Fruit fly (Drosophila melanogaster): ENCODE data around the gene CG13445.

Gene CG13445

DNA sequence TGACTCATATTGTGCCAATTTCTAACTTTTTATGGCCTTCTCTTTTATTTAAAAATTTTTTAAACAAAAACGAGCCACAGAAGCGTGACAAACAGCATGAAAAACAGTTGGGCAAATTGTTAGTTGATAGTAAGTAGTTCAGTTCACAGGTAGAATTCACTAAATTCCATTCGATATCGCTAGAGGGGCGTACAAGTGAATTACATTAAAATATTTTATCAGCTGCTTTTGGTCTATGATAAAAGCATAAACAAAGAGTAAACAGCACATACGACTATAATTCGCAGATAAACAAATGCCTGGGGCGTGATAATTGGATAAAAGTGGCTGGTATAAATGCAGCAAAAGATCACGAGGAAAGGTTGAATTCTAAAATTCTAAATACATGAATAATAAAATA is 4.7 kb downstream of the CG13445 start (continued):
- TF ChIP-seq CG15514 (GFP tag; optimal IDR thresholded peaks at IDR 0.05) (peak; percentile 68), CG15011 (GFP tag; optimal IDR thresholded peaks at IDR 0.05) (peak; percentile 48), CG12769 (tag; optimal IDR thresholded peaks at IDR 0.05) (peak; percentile 32), schlank (tag; optimal IDR thresholded peaks at IDR 0.05) (peak; percentile 12), CG1233 (GFP tag; optimal IDR thresholded peaks at IDR 0.05) (peak; percentile 37), scrt (GFP tag; optimal IDR thresholded peaks at IDR 0.05) (peak; percentile 63), CG12659 (GFP tag; optimal IDR thresholded peaks at IDR 0.05) (peak; percentile 27), cwo (GFP tag; optimal IDR thresholded peaks at IDR 0.05) (peak; percentile 61), CG14441 (GFP tag; IDR thresholded peaks at IDR 0.05) (peak; percentile 35; the same call in 1 of the 2 replicates), Fer1 (GFP tag; optimal IDR thresholded peaks at IDR 0.05) (peak; percentile 70), usp (GFP tag; optimal IDR thresholded peaks at IDR 0.05) (no peak), Jarid2 (GFP tag; optimal IDR thresholded peaks at IDR 0.05) (no peak), CG17328 (GFP tag; IDR thresholded peaks at IDR 0.05) (no peak), CG2129 (GFP tag; IDR thresholded peaks at IDR 0.05; ENCODE audit: partially characterized antibody) (no peak), disco-r (GFP tag; optimal IDR thresholded peaks at IDR 0.05) (no peak), Usf (GFP tag; optimal IDR thresholded peaks at IDR 0.05) (no peak), CG2678 (tag; optimal IDR thresholded peaks at IDR 0.05) (peak; percentile 64), CG13894 (tag; optimal IDR thresholded peaks at IDR 0.05) (peak; percentile 56), nau (GFP tag; optimal IDR thresholded peaks at IDR 0.05) (peak; percentile 55), sug (tag; optimal IDR thresholded peaks at IDR 0.05) (peak; percentile 45), Oli (tag; optimal IDR thresholded peaks at IDR 0.05) (no peak), Fer3 (tag; optimal IDR thresholded peaks at IDR 0.05) (peak; percentile 53), CG4328 (GFP tag; optimal IDR thresholded peaks at IDR 0.05) (peak; percentile 16), sd (tag; optimal IDR thresholded peaks at IDR 0.05) (peak; percentile 85), CG34422 (GFP tag; IDR thresholded peaks at IDR 0.05) (no peak), CG30403 (GFP tag; optimal IDR thresholded peaks at IDR 0.05) (no peak), wek (GFP tag; optimal IDR thresholded peaks at IDR 0.05) (peak; percentile 48), MTF-1 (GFP tag; optimal IDR thresholded peaks at IDR 0.05; ENCODE audit: borderline replicate concordance) (peak; percentile 4), grau (tag; optimal IDR thresholded peaks at IDR 0.05) (peak; percentile 8), CG17568 (GFP tag; optimal IDR thresholded peaks at IDR 0.05) (peak; percentile 34), Nf-YC (tag; optimal IDR thresholded peaks at IDR 0.05) (peak; percentile 23), CG15269 (tag; optimal IDR thresholded peaks at IDR 0.05) (peak; percentile 49), CG18619 (GFP tag; optimal IDR thresholded peaks at IDR 0.05) (peak; percentile 0), CG7987 (GFP tag; optimal IDR thresholded peaks at IDR 0.05) (peak; percentile 37), zfh1 (GFP tag; IDR thresholded peaks at IDR 0.05) (0 out of 3 replicates have a peak, but pooled peaks have one; percentile 5), CG8478 (optimal IDR thresholded peaks at IDR 0.05) (no peak), nom (GFP tag; optimal IDR thresholded peaks at IDR 0.05) (no peak), CG34376 (GFP tag; optimal IDR thresholded peaks at IDR 0.05) (peak; percentile 76), CG17385 (GFP tag; optimal IDR thresholded peaks at IDR 0.05) (peak; percentile 38), caup (GFP tag; optimal IDR thresholded peaks at IDR 0.05; ENCODE audit: severe bottlenecking) (peak; percentile 66), CG13296 (GFP tag; optimal IDR thresholded peaks at IDR 0.05) (peak; percentile 82), BtbVII (GFP tag; optimal IDR thresholded peaks at IDR 0.05) (peak; percentile 54), CG18599 (GFP tag; optimal IDR thresholded peaks at IDR 0.05) (peak; percentile 38), CG6683 (GFP tag; optimal IDR thresholded peaks at IDR 0.05) (peak; percentile 2), CG14710 (tag; optimal IDR thresholded peaks at IDR 0.05) (no peak), Hmr (GFP tag; optimal IDR thresholded peaks at IDR 0.05) (peak; percentile 66), fru (optimal IDR thresholded peaks at IDR 0.05) (no peak), CG6854 (GFP tag; optimal IDR thresholded peaks at IDR 0.05) (peak; percentile 67), unpg (GFP tag; optimal IDR thresholded peaks at IDR 0.05) (peak; percentile 9)
